Worm (Caenorhabditis elegans): ENCODE measurements around the gene F20D1.22.

Gene F20D1.22

DNA sequence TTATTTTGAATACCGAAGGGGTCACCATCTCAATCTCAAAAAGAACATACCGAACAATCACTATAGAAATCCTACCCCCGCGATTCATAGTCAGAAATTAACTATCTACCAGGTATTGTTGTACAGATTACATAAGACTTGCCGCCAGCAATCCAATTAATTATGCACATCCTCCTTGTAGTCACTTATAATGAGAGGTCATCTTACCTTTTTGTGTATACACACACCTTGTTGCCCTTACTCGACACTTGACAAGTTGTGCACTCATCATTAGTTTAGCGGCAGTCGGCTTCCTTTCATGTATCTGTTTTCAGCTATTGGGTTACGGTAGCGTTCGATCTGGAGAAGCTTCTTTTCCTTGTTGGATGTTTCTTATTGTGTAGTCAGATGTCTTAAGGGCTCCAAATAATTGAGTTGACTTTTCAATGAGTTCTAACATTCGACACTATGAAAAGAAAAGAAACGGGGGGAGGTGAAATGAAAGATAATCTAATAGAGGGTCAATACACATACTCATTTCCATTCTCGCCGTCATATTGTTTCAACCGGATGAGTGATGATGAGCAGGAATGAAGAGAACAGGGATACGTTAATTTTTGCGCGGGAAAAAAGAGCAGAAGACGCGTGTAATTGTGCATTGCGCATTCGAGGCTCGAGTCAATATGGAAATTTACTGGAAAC, 7.1 kb upstream of the F20D1.22 start:
- TF ChIP-seq blmp-1 (tag; optimal IDR thresholded peaks at IDR 0.05) (no peak), ces-1 (GFP tag; optimal IDR thresholded peaks at IDR 0.05) (peak; percentile 91), lin-32 (GFP tag; optimal IDR thresholded peaks at IDR 0.05) (no peak), nhr-2 (tag; optimal IDR thresholded peaks at IDR 0.05) (peak; percentile 96), cnd-1 (tag; optimal IDR thresholded peaks at IDR 0.05) (no peak)

DNA sequence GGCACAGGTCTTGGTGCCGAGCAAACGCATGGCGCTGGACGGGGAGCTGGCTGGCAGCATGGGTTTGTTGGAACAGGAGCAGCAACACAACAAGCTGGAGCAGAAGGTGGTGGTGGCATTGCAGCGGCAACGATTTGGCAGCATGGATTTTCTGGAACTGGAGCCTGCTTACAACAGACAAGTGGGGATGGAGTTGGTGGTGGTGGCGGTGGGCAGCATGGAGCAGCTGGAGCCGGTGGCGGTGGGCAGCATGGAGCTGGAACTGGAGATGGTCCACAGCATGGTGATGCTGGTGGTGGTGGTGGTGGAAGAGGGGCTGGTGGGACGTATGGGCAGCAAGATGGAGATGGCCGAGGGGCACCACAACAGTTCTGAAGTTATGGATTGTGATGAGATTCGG, 5.8 kb upstream of the F20D1.22 start:
- TF ChIP-seq lin-32 (GFP tag; optimal IDR thresholded peaks at IDR 0.05) (no peak), mab-5 (tag; optimal IDR thresholded peaks at IDR 0.05) (no peak), unc-62 (GFP tag; optimal IDR thresholded peaks at IDR 0.05) (no peak), zip-8 (tag; optimal IDR thresholded peaks at IDR 0.05) (no peak), blmp-1 (tag; optimal IDR thresholded peaks at IDR 0.05) (no peak), drap-1 (GFP tag; optimal IDR thresholded peaks at IDR 0.05) (no peak), snpc-4 (tag; optimal IDR thresholded peaks at IDR 0.05) (no peak), nhr-12 (tag; optimal IDR thresholded peaks at IDR 0.05) (no peak), mep-1 (tag; optimal IDR thresholded peaks at IDR 0.05) (no peak), mls-2 (tag; optimal IDR thresholded peaks at IDR 0.05) (no peak), unc-120 (tag; optimal IDR thresholded peaks at IDR 0.05; ENCODE audit: poor library complexity, severe bottlenecking) (no peak), bed-3 (GFP tag; optimal IDR thresholded peaks at IDR 0.05) (no peak), ceh-83 (GFP tag; optimal IDR thresholded peaks at IDR 0.05) (no peak), tbx-8 (GFP tag; optimal IDR thresholded peaks at IDR 0.05) (no peak), ztf-11 (tag; optimal IDR thresholded peaks at IDR 0.05) (no peak), pha-4 (tag; optimal IDR thresholded peaks at IDR 0.05) (no peak), lsy-2 (tag; optimal IDR thresholded peaks at IDR 0.05) (no peak)

DNA sequence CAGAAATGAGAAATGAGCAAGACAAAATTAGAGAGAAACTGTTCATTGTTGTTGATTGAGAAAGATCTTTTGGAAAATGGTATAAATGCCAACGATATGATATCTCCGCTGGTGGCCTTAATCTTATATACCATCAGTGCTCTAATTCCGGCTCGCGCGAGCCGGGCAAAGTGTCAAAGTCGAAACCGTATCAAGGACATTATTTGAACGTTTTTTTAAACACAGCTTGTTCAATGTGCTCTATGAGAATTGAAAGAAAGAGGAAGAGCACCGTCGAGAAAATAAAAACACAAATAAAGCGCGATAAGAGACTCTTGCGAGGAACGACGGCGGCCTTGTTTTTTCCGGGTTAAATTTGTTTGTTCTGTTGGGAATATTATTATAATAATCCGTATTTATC, 5.1 kb upstream of the F20D1.22 start, which contains the start of gene idpp-3:
idpp-3 (minus strand) TSS at position 101 of the 400 bp plus-strand sequence.
- no peak for TF ChIP-seq drap-1 (GFP tag; optimal IDR thresholded peaks at IDR 0.05)
- no peak for TF ChIP-seq mep-1 (tag; optimal IDR thresholded peaks at IDR 0.05)
- TF ChIP-seq nhr-2 (tag; optimal IDR thresholded peaks at IDR 0.05): no peak
- TF ChIP-seq blmp-1 (tag; optimal IDR thresholded peaks at IDR 0.05): no peak

DNA sequence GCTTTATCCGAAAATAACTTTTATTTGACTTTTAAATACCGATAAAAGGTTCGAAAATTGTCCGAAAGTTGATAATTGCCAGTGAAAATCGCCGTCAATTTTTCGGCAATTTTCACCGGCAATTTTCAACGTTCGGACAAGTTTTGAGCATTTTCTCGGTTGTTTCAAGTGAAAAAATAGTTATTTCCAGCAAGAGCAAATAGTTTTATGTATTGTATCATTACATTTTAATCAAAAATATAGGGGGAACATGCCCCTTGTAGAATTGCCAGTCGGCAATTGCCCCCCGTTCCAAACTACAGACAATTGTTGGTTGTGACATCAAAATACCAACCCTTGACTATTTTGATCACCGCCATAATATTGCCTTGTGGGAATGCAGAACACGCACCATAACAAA, 4.2 kb upstream of the F20D1.22 start, which contains the start of gene rgs-10:
rgs-10 (plus strand) TSS at position 301 of the 400 bp plus-strand sequence.
- TF ChIP-seq lin-32 (GFP tag; optimal IDR thresholded peaks at IDR 0.05): no peak
- no peak for TF ChIP-seq ceh-83 (GFP tag; optimal IDR thresholded peaks at IDR 0.05)
- no peak for TF ChIP-seq nhr-12 (tag; optimal IDR thresholded peaks at IDR 0.05)
- no peak for TF ChIP-seq nhr-2 (tag; optimal IDR thresholded peaks at IDR 0.05)
- no peak for TF ChIP-seq blmp-1 (tag; optimal IDR thresholded peaks at IDR 0.05)
- no peak for TF ChIP-seq nhr-237 (tag; optimal IDR thresholded peaks at IDR 0.05)
- no peak for TF ChIP-seq bed-3 (GFP tag; optimal IDR thresholded peaks at IDR 0.05)
- TF ChIP-seq drap-1 (GFP tag; optimal IDR thresholded peaks at IDR 0.05): no peak
- TF ChIP-seq pha-4 (tag; optimal IDR thresholded peaks at IDR 0.05): no peak
- TF ChIP-seq ztf-11 (tag; optimal IDR thresholded peaks at IDR 0.05): no peak

DNA sequence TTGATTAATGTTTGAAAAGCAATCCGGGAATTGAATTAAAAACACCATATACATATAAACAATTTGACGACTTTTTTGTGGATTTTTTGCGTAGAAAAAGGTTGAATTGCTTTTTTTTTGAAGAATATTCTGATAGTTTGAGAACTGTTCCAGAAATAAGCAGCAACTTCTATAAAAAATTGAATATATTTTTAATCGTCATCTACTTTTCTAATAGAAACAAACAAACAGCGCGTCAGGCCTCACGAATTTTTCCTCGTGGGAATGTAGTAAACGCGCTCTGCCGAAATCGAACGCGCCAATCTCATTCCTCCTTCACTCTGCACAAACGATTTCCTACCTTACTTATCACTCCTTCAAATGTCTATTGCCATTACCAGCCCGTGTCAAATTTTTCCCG, 2.4 kb upstream of the F20D1.22 start, which contains the start of gene rgs-11:
rgs-11 (plus strand) TSS at position 301 of the 400 bp plus-strand sequence.
- no peak for TF ChIP-seq elt-3 (tag; optimal IDR thresholded peaks at IDR 0.05)
- TF ChIP-seq ztf-11 (tag; optimal IDR thresholded peaks at IDR 0.05): no peak
- no peak for TF ChIP-seq M03D4.4 (tag; optimal IDR thresholded peaks at IDR 0.05)
- TF ChIP-seq ces-1 (GFP tag; optimal IDR thresholded peaks at IDR 0.05): no peak
- TF ChIP-seq mep-1 (tag; optimal IDR thresholded peaks at IDR 0.05): no peak

DNA sequence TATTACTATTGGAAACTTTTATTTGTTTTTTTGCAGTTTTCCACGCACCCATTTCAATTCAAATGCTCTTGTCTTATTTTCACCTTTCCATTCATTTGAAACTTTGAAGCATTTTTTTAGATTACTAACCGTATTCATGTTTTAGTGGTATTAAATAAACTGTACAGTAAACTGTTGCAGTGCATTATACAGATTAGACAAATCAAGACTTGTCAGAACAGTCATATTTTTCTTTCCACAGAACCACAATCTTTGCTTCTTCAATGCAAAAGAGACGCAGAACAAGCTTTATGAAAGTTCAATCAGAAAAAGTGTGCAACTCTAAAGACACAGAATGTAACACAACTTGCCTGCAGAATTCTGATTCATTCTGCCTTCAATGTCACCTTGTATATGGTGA, 854 bp upstream of the F20D1.22 start, which contains the start of gene F45B8.5:
F45B8.5 (plus strand) TSS at position 301 of the 400 bp plus-strand sequence.
- TF ChIP-seq elt-1 (tag; optimal IDR thresholded peaks at IDR 0.05; ENCODE audit: borderline replicate concordance, insufficient read depth) (no peak), mep-1 (tag; optimal IDR thresholded peaks at IDR 0.05) (no peak), cnd-1 (tag; optimal IDR thresholded peaks at IDR 0.05) (no peak), nhr-12 (tag; optimal IDR thresholded peaks at IDR 0.05) (no peak)

DNA sequence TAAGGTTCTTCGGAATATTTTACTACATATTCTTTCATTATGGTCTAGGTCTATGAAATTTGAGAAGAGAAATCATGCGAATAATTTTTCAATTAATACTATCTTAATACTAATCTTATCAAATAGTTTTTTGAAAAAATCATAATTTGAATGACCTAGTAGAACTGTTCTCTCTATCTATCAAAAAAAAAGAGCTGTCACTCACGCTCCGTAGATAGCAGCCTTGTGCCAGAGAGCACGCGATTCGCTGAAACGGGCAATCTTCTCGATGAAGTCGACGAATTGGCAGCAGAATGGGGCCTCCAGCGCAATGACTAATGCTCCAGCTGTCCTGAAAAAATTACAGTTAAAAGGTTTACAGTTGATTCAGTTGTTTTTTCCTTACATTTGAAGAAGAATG, 3.0 kb downstream of the F20D1.22 start:
- TF ChIP-seq mls-2 (tag; optimal IDR thresholded peaks at IDR 0.05) (no peak), flh-1 (GFP tag; optimal IDR thresholded peaks at IDR 0.05) (no peak), nhr-2 (tag; optimal IDR thresholded peaks at IDR 0.05) (no peak), zip-8 (tag; optimal IDR thresholded peaks at IDR 0.05) (no peak), sptf-1 (tag; optimal IDR thresholded peaks at IDR 0.05) (no peak), M03D4.4 (tag; optimal IDR thresholded peaks at IDR 0.05) (no peak), ztf-11 (tag; optimal IDR thresholded peaks at IDR 0.05) (no peak), pha-4 (tag; optimal IDR thresholded peaks at IDR 0.05) (no peak), elt-1 (tag; optimal IDR thresholded peaks at IDR 0.05; ENCODE audit: borderline replicate concordance, insufficient read depth) (no peak), ceh-83 (GFP tag; optimal IDR thresholded peaks at IDR 0.05) (no peak), drap-1 (GFP tag; optimal IDR thresholded peaks at IDR 0.05) (no peak), snpc-4 (tag; optimal IDR thresholded peaks at IDR 0.05) (no peak), unc-39 (tag; optimal IDR thresholded peaks at IDR 0.05) (no peak)
